Worm (Caenorhabditis elegans) whole organism, young adult: ENCODE results near the gene str-250.

Source experiments
- B0261.1 ChIP-seq: sonication (generic microtip); optimal IDR thresholded peaks from 2 replicates; lab custom pipeline; 2016; ENCODE audit warnings: mild to moderate bottlenecking, missing genetic modification characterization, moderate library complexity, missing compliant biosample characterization
- B0336.3 ChIP-seq: fragments of 200-800 bp; sonication (Bioruptor generic); IDR thresholded peaks from 2 replicates; pipeline ENCODE4 v1.3.6; 2022; ENCODE audit warnings: missing genetic modification characterization, missing compliant biosample characterization
- C06A6.2 ChIP-seq: fragments of 200-800 bp; sonication (Bioruptor generic); conservative IDR thresholded peaks from 2 replicates; pipeline ENCODE4 v1.3.6; 2022; ENCODE audit warnings: missing genetic modification characterization, missing compliant biosample characterization
- D2030.7 ChIP-seq: fragments of 200-800 bp; sonication (Bioruptor generic); IDR thresholded peaks from 2 replicates; pipeline ENCODE4 v1.3.6; 2022; ENCODE audit warnings: missing genetic modification reagents, missing genetic modification characterization, missing compliant biosample characterization
- F55B11.4 ChIP-seq: sonication (generic microtip); optimal IDR thresholded peaks from 2 replicates; lab custom pipeline; 2016; ENCODE audit warnings: missing compliant biosample characterization, missing genetic modification characterization, borderline replicate concordance; ENCODE audit not compliant: insufficient read depth
- K11D2.4 ChIP-seq: fragments of 200-800 bp; sonication (Bioruptor generic); IDR thresholded peaks from 2 replicates; pipeline ENCODE4 v1.3.6; 2022; ENCODE audit warnings: missing genetic modification reagents, missing genetic modification characterization, missing compliant biosample characterization
- K12H6.12 ChIP-seq: fragments of 200-800 bp; sonication (Bioruptor generic); optimal IDR thresholded peaks from 2 replicates; lab custom pipeline; 2018; ENCODE audit warnings: mild to moderate bottlenecking, missing genetic modification characterization, missing compliant biosample characterization
- T07F8.4 ChIP-seq: sonication (generic microtip); optimal IDR thresholded peaks from 2 replicates; lab custom pipeline; 2016; ENCODE audit warnings: mild to moderate bottlenecking, missing genetic modification characterization, moderate library complexity, missing compliant biosample characterization
- T26A5.8 ChIP-seq: sonication (generic microtip); optimal IDR thresholded peaks from 2 replicates; lab custom pipeline; 2016; ENCODE audit warnings: missing genetic modification characterization, missing compliant biosample characterization
- Y95B8A.8 ChIP-seq: fragments of 200-800 bp; sonication (Bioruptor generic); IDR thresholded peaks from 2 replicates; pipeline ENCODE4 v1.3.6; 2022; ENCODE audit warnings: missing genetic modification reagents, missing genetic modification characterization, missing compliant biosample characterization
- akir-1 ChIP-seq: fragments of 200-800 bp; sonication (Bioruptor generic); optimal IDR thresholded peaks from 2 replicates; lab custom pipeline; 2018; ENCODE audit warnings: mild to moderate bottlenecking, missing genetic modification characterization, moderate library complexity, missing compliant biosample characterization
- ama-1 ChIP-seq, 3 experiments: fragments of 150-350 bp in 1 of 3; sonication (generic microtip) in 2 of 3; optimal IDR thresholded peaks; 2 replicates each; lab custom pipeline; 2014 to 2018; ENCODE audit warnings: missing biosample characterization in 2 of 3, missing genetic modification characterization in 2 of 3, missing genetic modification reagents in 2 of 3
- aptf-3 ChIP-seq: fragments of 200-800 bp; sonication (Bioruptor generic); IDR thresholded peaks from 2 replicates; pipeline ENCODE4 v1.3.6; 2022; ENCODE audit warnings: missing genetic modification characterization, missing compliant biosample characterization
- ceh-100 ChIP-seq: fragments of 200-800 bp; sonication (Bioruptor generic); IDR thresholded peaks from 2 replicates; pipeline ENCODE4 v1.3.6; 2022; ENCODE audit warnings: missing genetic modification reagents, missing genetic modification characterization, missing compliant biosample characterization
- ceh-40 ChIP-seq: fragments of 200-800 bp; sonication (Bioruptor generic); IDR thresholded peaks from 2 replicates; pipeline ENCODE4 v1.3.6; 2022; ENCODE audit warnings: missing genetic modification characterization, missing compliant biosample characterization
- ceh-79 ChIP-seq: sonication (generic microtip); optimal IDR thresholded peaks from 2 replicates; lab custom pipeline; 2017; ENCODE audit warnings: mild to moderate bottlenecking, missing genetic modification characterization, missing compliant biosample characterization
- chd-7 ChIP-seq: sonication (generic microtip); optimal IDR thresholded peaks from 2 replicates; lab custom pipeline; 2016; ENCODE audit warnings: mild to moderate bottlenecking, missing genetic modification characterization, moderate library complexity, missing compliant biosample characterization
- egl-18 ChIP-seq: fragments of 200-800 bp; sonication (Bioruptor generic); IDR thresholded peaks from 2 replicates; pipeline ENCODE4 v1.3.6; 2022; ENCODE audit warnings: missing genetic modification reagents, missing genetic modification characterization, missing compliant biosample characterization
- egl-44 ChIP-seq: fragments of 200-800 bp; sonication (Bioruptor generic); IDR thresholded peaks from 2 replicates; pipeline ENCODE4 v1.3.6; 2022; ENCODE audit warnings: missing genetic modification reagents, missing genetic modification characterization, missing compliant biosample characterization
- egrh-3 ChIP-seq: fragments of 200-800 bp; sonication (Bioruptor generic); IDR thresholded peaks from 2 replicates; pipeline ENCODE4 v1.3.6; 2022; ENCODE audit warnings: missing genetic modification reagents, missing genetic modification characterization, missing compliant biosample characterization
- ekl-4 ChIP-seq: fragments of 200-800 bp; sonication (Bioruptor generic); IDR thresholded peaks from 2 replicates; pipeline ENCODE4 v1.3.6; 2022; ENCODE audit warnings: missing genetic modification reagents, missing genetic modification characterization, missing compliant biosample characterization
- ets-4 ChIP-seq: fragments of 200-800 bp; sonication (Bioruptor generic); optimal IDR thresholded peaks from 2 replicates; lab custom pipeline; 2018; ENCODE audit warnings: mild to moderate bottlenecking, missing genetic modification characterization, missing compliant biosample characterization
- lag-1 ChIP-seq: fragments of 200-800 bp; sonication (Bioruptor generic); IDR thresholded peaks from 2 replicates; pipeline ENCODE4 v1.3.6; 2022; ENCODE audit warnings: missing genetic modification reagents, missing genetic modification characterization, missing compliant biosample characterization
- lin-40 ChIP-seq: sonication (generic microtip); optimal IDR thresholded peaks from 2 replicates; lab custom pipeline; 2016; ENCODE audit warnings: missing genetic modification characterization, mild to moderate bottlenecking, missing compliant biosample characterization, missing genotype, missing genetic modification reagents
- lin-54 ChIP-seq: fragments of 200-800 bp; sonication (Bioruptor generic); optimal IDR thresholded peaks from 2 replicates; lab custom pipeline; 2018; ENCODE audit warnings: mild to moderate bottlenecking, missing genetic modification characterization, missing compliant biosample characterization
- lir-1 ChIP-seq: fragments of 200-800 bp; sonication (Bioruptor generic); conservative IDR thresholded peaks from 2 replicates; pipeline ENCODE4 v1.3.6; 2022; ENCODE audit warnings: missing genetic modification reagents, missing genetic modification characterization, missing compliant biosample characterization
- lsy-27 ChIP-seq: sonication (generic microtip); optimal IDR thresholded peaks from 2 replicates; lab custom pipeline; 2017; ENCODE audit warnings: missing genetic modification characterization, mild to moderate bottlenecking, missing compliant biosample characterization, antibody characterized with exemption, missing genotype, borderline replicate concordance; ENCODE audit not compliant: insufficient read depth
- mel-28 ChIP-seq: sonication (generic microtip); optimal IDR thresholded peaks from 2 replicates; lab custom pipeline; 2016; ENCODE audit warnings: borderline replicate concordance, mild to moderate bottlenecking, missing genetic modification characterization, missing compliant biosample characterization
- mxl-1 ChIP-seq: sonication (generic microtip); optimal IDR thresholded peaks from 2 replicates; lab custom pipeline; 2016; ENCODE audit warnings: missing genetic modification characterization, missing compliant biosample characterization
- nhr-120 ChIP-seq: fragments of 200-800 bp; sonication (Bioruptor generic); IDR thresholded peaks from 2 replicates; pipeline ENCODE4 v1.3.6; 2022; ENCODE audit warnings: missing genetic modification characterization, missing compliant biosample characterization
- nhr-80 ChIP-seq: sonication (generic microtip); optimal IDR thresholded peaks from 2 replicates; lab custom pipeline; 2016; ENCODE audit warnings: missing genetic modification characterization, missing compliant biosample characterization
- nhr-90 ChIP-seq: sonication (generic microtip); optimal IDR thresholded peaks from 2 replicates; lab custom pipeline; 2016; ENCODE audit warnings: missing genotype, mild to moderate bottlenecking, missing genetic modification characterization, missing compliant biosample characterization
- sdz-38 ChIP-seq: sonication (generic microtip); optimal IDR thresholded peaks from 2 replicates; lab custom pipeline; 2016; ENCODE audit warnings: missing genotype, missing genetic modification characterization, missing compliant biosample characterization
- tbx-9 ChIP-seq: sonication (generic microtip); optimal IDR thresholded peaks from 2 replicates; lab custom pipeline; 2016; ENCODE audit warnings: borderline replicate concordance, missing genetic modification characterization, inconsistent platforms, missing compliant biosample characterization
- unc-62 ChIP-seq: fragments of 150-350 bp; optimal IDR thresholded peaks from 2 replicates; lab custom pipeline; 2014; ENCODE audit warnings: missing biosample characterization, missing genetic modification reagents, missing genetic modification characterization
- ztf-3 ChIP-seq: fragments of 200-800 bp; sonication (Bioruptor generic); optimal IDR thresholded peaks from 2 replicates; lab custom pipeline; 2018; ENCODE audit warnings: mild to moderate bottlenecking, missing genetic modification characterization, missing compliant biosample characterization

str-250 gene

ce11 chrV:13887358-13887757 is 31.1 kb upstream of the str-250 start, which contains the start of gene srsx-19:
Gene srsx-19 (plus strand): TSS chrV:13887658.
- no peak for TF ChIP-seq F55B11.4 (tag; lab: Kevin White, UChicago)
- no peak for TF ChIP-seq lir-1 (GFP tag; lab: Robert Waterston, UW)
- no peak for TF ChIP-seq nhr-90 (tag; lab: Kevin White, UChicago)
- no peak for TF ChIP-seq chd-7
- no peak for TF ChIP-seq C06A6.2 (GFP tag; lab: Robert Waterston, UW)
- TF ChIP-seq ceh-40: no peak
- TF ChIP-seq unc-62 (GFP tag; lab: Kevin White, UChicago): no peak
- no peak for TF ChIP-seq egl-18 (GFP tag; lab: Robert Waterston, UW)
- TF ChIP-seq egrh-3 (GFP tag; lab: Robert Waterston, UW): no peak
- no peak for TF ChIP-seq lin-54 (GFP tag; lab: Kevin White, UChicago)
- no peak for TF ChIP-seq ets-4 (GFP tag; lab: Kevin White, UChicago)
- no peak for TF ChIP-seq tbx-9 (tag; lab: Kevin White, UChicago)
- no peak for TF ChIP-seq ztf-3 (GFP tag; lab: Kevin White, UChicago)
- TF ChIP-seq ceh-79 (tag; lab: Kevin White, UChicago): no peak
- no peak for TF ChIP-seq T07F8.4
- TF ChIP-seq aptf-3 (GFP tag; lab: Robert Waterston, UW): no peak
- no peak for TF ChIP-seq nhr-120 (GFP tag; lab: Robert Waterston, UW)
- TF ChIP-seq ceh-100 (GFP tag; lab: Robert Waterston, UW): no peak

ce11 chrV:13889516-13889915 is 28.9 kb upstream of the str-250 start, which contains the start of gene spp-12:
Gene spp-12 (plus strand): TSS chrV:13889816.
- TF ChIP-seq T26A5.8 (tag; lab: Kevin White, UChicago): no peak
- no peak for TF ChIP-seq ekl-4
- no peak for TF ChIP-seq ama-1 (optimal IDR thresholded peaks at IDR 0.05; lab: Kevin White, UChicago)
- TF ChIP-seq ama-1 (GFP tag; optimal IDR thresholded peaks at IDR 0.05; lab: Kevin White, UChicago): no peak
- no peak for TF ChIP-seq mel-28 (tag; lab: Kevin White, UChicago)
- TF ChIP-seq lag-1 (GFP tag; lab: Robert Waterston, UW): no peak
- TF ChIP-seq mxl-1 (tag; lab: Kevin White, UChicago): no peak
- no peak for TF ChIP-seq ztf-3 (GFP tag; lab: Kevin White, UChicago)
- TF ChIP-seq Y95B8A.8 (GFP tag; lab: Robert Waterston, UW): no peak
- no peak for TF ChIP-seq F55B11.4 (tag; lab: Kevin White, UChicago)
- TF ChIP-seq lsy-27 (tag; lab: Kevin White, UChicago): no peak
- TF ChIP-seq lin-40 (tag; lab: Kevin White, UChicago): no peak
- no peak for TF ChIP-seq K11D2.4 (GFP tag; lab: Robert Waterston, UW)
- no peak for TF ChIP-seq unc-62 (GFP tag; lab: Kevin White, UChicago)
- TF ChIP-seq egl-44 (GFP tag; lab: Robert Waterston, UW): no peak
- TF ChIP-seq B0261.1 (tag; lab: Kevin White, UChicago): no peak

DNA sequence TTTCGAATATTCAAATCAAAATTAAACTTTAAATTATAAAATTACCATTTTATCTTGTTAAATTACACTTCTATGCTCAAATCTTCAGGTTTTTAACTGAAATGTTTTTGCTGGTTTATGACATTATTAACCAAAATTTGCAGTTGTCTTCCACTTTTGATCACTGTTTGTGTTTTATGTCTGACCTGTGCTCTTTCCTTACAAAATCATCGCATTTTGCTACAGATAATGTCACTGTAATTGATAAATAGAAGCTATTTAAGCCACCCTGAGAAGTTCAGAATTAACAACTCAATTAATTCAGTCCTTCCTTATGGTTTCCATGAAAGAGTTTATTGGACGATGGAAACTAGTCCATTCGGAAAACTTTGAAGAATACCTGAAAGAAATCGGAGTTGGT is 28.0 kb upstream of the str-250 start, which contains the start of gene lbp-8:
Gene lbp-8, plus strand, starts transcription at position 301 of the 400 bp plus-strand sequence.
- TF ChIP-seq D2030.7 (GFP tag; lab: Robert Waterston, UW) (no peak), sdz-38 (tag; lab: Kevin White, UChicago) (no peak), B0336.3 (no peak), K12H6.12 (tag; lab: Kevin White, UChicago) (no peak)

ce11 chrV:13891489-13891888 is 27.0 kb upstream of the str-250 start:
- TF ChIP-seq nhr-80: peak; percentile 52
- TF ChIP-seq akir-1 (GFP tag; lab: Kevin White, UChicago): no peak
